Worm (Caenorhabditis elegans) whole organism, late embryonic: Measurements from ENCODE around the gene F52D10.4.

Experiments
- ama-1 ChIP-seq: fragments of 150-350 bp; optimal IDR thresholded peaks from 2 replicates; lab custom pipeline; 2014
- ceh-9 ChIP-seq: sonication (generic microtip); optimal IDR thresholded peaks from 2 replicates; lab custom pipeline; 2016; ENCODE audit warnings: mild to moderate bottlenecking, missing genetic modification characterization, inconsistent platforms, missing compliant biosample characterization
- dve-1 ChIP-seq: sonication (generic microtip); optimal IDR thresholded peaks from 2 replicates; lab custom pipeline; 2017; ENCODE audit warnings: antibody characterized with exemption, mild to moderate bottlenecking, missing genetic modification characterization, missing compliant biosample characterization
- hlh-30 ChIP-seq: sonication (generic microtip); optimal IDR thresholded peaks from 2 replicates; lab custom pipeline; 2017; ENCODE audit warnings: antibody characterized with exemption, missing genetic modification characterization, missing compliant biosample characterization; ENCODE audit not compliant: insufficient read depth
- mec-3 ChIP-seq: sonication (generic microtip); optimal IDR thresholded peaks from 2 replicates; lab custom pipeline; 2016; ENCODE audit warnings: borderline replicate concordance, missing genetic modification characterization, missing compliant biosample characterization
- pqm-1 ChIP-seq: sonication (generic microtip); optimal IDR thresholded peaks from 2 replicates; lab custom pipeline; 2016; ENCODE audit warnings: missing genetic modification characterization, missing compliant biosample characterization
- pros-1 ChIP-seq: fragments of 150-350 bp; optimal IDR thresholded peaks from 2 replicates; lab custom pipeline; 2014; ENCODE audit warnings: missing biosample characterization, missing genetic modification reagents, missing genetic modification characterization
- tbx-2 ChIP-seq: sonication (generic microtip); optimal IDR thresholded peaks from 2 replicates; lab custom pipeline; 2016; ENCODE audit warnings: missing genetic modification characterization, missing compliant biosample characterization
- unc-55 ChIP-seq: sonication (generic microtip); optimal IDR thresholded peaks from 2 replicates; lab custom pipeline; 2017; ENCODE audit warnings: missing biosample characterization, missing genetic modification reagents, missing genetic modification characterization
- unc-86 ChIP-seq: sonication (generic microtip); optimal IDR thresholded peaks from 2 replicates; lab custom pipeline; 2016; ENCODE audit warnings: missing genetic modification characterization, missing compliant biosample characterization

- TF ChIP-seq dve-1: no peak
- no peak for TF ChIP-seq mec-3 (tag; lab: Kevin White, UChicago)
- no peak for TF ChIP-seq ceh-9 (tag; lab: Kevin White, UChicago)
- no peak for TF ChIP-seq hlh-30 (tag; lab: Kevin White, UChicago)
- TF ChIP-seq unc-55 (GFP tag; lab: Kevin White, UChicago): no peak
- no peak for TF ChIP-seq ama-1 (lab: Kevin White, UChicago)
- no peak for TF ChIP-seq pros-1 (tag; lab: Kevin White, UChicago)
- TF ChIP-seq tbx-2 (tag; lab: Kevin White, UChicago): no peak
- TF ChIP-seq unc-86 (tag; lab: Kevin White, UChicago): no peak
- no peak for TF ChIP-seq pqm-1 (tag; lab: Kevin White, UChicago)
These were observed 24.3 kb downstream of the F52D10.4 start for ce11 chrX:11641562-11641961.
